Worm (Caenorhabditis elegans): Measurements from ENCODE around the gene C36E8.6.

DNA sequence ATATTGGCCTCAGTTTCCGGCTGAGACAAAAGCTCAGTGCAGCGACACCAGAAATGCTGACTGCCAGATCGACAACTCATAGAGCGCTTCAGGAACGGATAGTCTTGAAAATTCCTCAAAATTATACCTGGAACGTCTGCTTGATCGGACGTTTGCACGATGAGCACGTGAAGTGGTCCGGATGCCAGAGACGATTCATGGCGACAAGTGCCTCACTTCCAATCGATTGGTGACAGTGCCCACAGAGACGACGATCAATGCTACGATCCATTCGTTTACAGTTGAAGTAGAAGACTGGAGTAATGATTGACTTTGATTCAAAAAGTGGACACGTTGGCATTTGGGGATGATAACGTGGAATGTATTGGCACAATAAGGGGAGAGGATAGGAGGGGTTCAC, 1.5 kb upstream of the C36E8.6 start, which contains the start of gene Y1A5A.1:
- TF ChIP-seq ceh-48 (tag; optimal IDR thresholded peaks at IDR 0.05) (no peak), madf-2 (tag; optimal IDR thresholded peaks at IDR 0.05) (no peak), npax-4 (tag; optimal IDR thresholded peaks at IDR 0.05) (no peak), che-1 (tag; optimal IDR thresholded peaks at IDR 0.05) (no peak), nfya-1 (tag; optimal IDR thresholded peaks at IDR 0.05) (no peak), zip-5 (tag; optimal IDR thresholded peaks at IDR 0.05) (no peak), ztf-16 (tag; optimal IDR thresholded peaks at IDR 0.05) (no peak), T23F11.4 (GFP tag; optimal IDR thresholded peaks at IDR 0.05) (no peak), sox-4 (tag; optimal IDR thresholded peaks at IDR 0.05) (no peak), nhr-11 (tag; optimal IDR thresholded peaks at IDR 0.05) (no peak), fkh-6 (tag; optimal IDR thresholded peaks at IDR 0.05) (no peak), tbx-7 (tag; optimal IDR thresholded peaks at IDR 0.05) (no peak), pqm-1 (tag; optimal IDR thresholded peaks at IDR 0.05) (no peak)
